Worm (Caenorhabditis elegans): ENCODE data around the gene pssy-1.

pssy-1 gene

ce11 chrX:9957449-9957848 is 7.9 kb upstream of the pssy-1 start:
- TF ChIP-seq mdl-1 (tag; optimal IDR thresholded peaks at IDR 0.05): no peak
- 0 out of 2 replicates have a peak, but pooled peaks have one; percentile 13 for TF ChIP-seq dmd-6 (GFP tag; IDR thresholded peaks at IDR 0.05)

- peak; percentile 84 for TF ChIP-seq T20F7.1 (GFP tag; optimal IDR thresholded peaks at IDR 0.05)
- peak; percentile 65 for TF ChIP-seq F10B5.3 (tag; optimal IDR thresholded peaks at IDR 0.05)
- TF ChIP-seq zip-2 (tag; optimal IDR thresholded peaks at IDR 0.05): peak; percentile 45
- peak; percentile 93 for TF ChIP-seq mes-2 (tag; optimal IDR thresholded peaks at IDR 0.05; ENCODE audit: poor library complexity, severe bottlenecking)
- peak; percentile 58 for TF ChIP-seq duxl-1 (tag; optimal IDR thresholded peaks at IDR 0.05; ENCODE audit: poor library complexity)
- no peak for TF ChIP-seq ces-1 (GFP tag; optimal IDR thresholded peaks at IDR 0.05)
- peak; percentile 90 for TF ChIP-seq nhr-25 (tag; optimal IDR thresholded peaks at IDR 0.05; ENCODE audit: borderline replicate concordance, insufficient read depth)
- TF ChIP-seq zfp-2 (tag; optimal IDR thresholded peaks at IDR 0.05): peak; percentile 9
- peak; percentile 67 for TF ChIP-seq arid-1 (GFP tag; conservative IDR thresholded peaks at IDR 0.05)
- TF ChIP-seq mep-1 (tag; optimal IDR thresholded peaks at IDR 0.05): peak; percentile 98
- TF ChIP-seq lsy-2 (tag; optimal IDR thresholded peaks at IDR 0.05): peak; percentile 79 to 92
- TF ChIP-seq set-16 (GFP tag; IDR thresholded peaks at IDR 0.05): peak; percentile 54
- no peak for TF ChIP-seq pha-4 (GFP tag; IDR thresholded peaks at IDR 0.05)
- TF ChIP-seq pha-4 (tag; optimal IDR thresholded peaks at IDR 0.05): peak; percentile 85
- TF ChIP-seq php-3 (GFP tag; IDR thresholded peaks at IDR 0.05): peak; percentile 64
- TF ChIP-seq ceh-28 (tag; optimal IDR thresholded peaks at IDR 0.05): peak; percentile 84
- TF ChIP-seq tag-97 (GFP tag; IDR thresholded peaks at IDR 0.05): no peak
- TF ChIP-seq mxl-3 (GFP tag; optimal IDR thresholded peaks at IDR 0.05): peak; percentile 94
- TF ChIP-seq spr-1 (tag; optimal IDR thresholded peaks at IDR 0.05): peak; percentile 91
- no peak for TF ChIP-seq nhr-111 (GFP tag; optimal IDR thresholded peaks at IDR 0.05)
- TF ChIP-seq nhr-76 (tag; optimal IDR thresholded peaks at IDR 0.05): peak; percentile 51
- no peak for TF ChIP-seq snpc-1.2 (GFP tag; IDR thresholded peaks at IDR 0.05)
- peak in 1 of 2 experiments; percentile 12 for TF ChIP-seq ZK546.5 (tag; optimal IDR thresholded peaks at IDR 0.05)
- TF ChIP-seq lin-13 (GFP tag; optimal IDR thresholded peaks at IDR 0.05): peak; percentile 95
- TF ChIP-seq hmg-1.1 (GFP tag; IDR thresholded peaks at IDR 0.05): peak; percentile 97
- peak; percentile 76; the same call in 1 of the 2 replicates for TF ChIP-seq ceh-20 (GFP tag; IDR thresholded peaks at IDR 0.05)
- no peak for TF ChIP-seq F26F4.8 (GFP tag; conservative IDR thresholded peaks at IDR 0.05)
- peak; percentile 34 for TF ChIP-seq ama-1 (optimal IDR thresholded peaks at IDR 0.05)
- no peak for TF ChIP-seq unc-39 (tag; optimal IDR thresholded peaks at IDR 0.05)
- peak; percentile 93 for TF ChIP-seq nhr-28 (tag; optimal IDR thresholded peaks at IDR 0.05)
- TF ChIP-seq zag-1 (tag; optimal IDR thresholded peaks at IDR 0.05): no peak
- no peak for TF ChIP-seq madf-5 (GFP tag; IDR thresholded peaks at IDR 0.05)
- TF ChIP-seq daf-19 (GFP tag; conservative IDR thresholded peaks at IDR 0.05): no peak
- peak; percentile 93 for TF ChIP-seq nhr-6 (tag; optimal IDR thresholded peaks at IDR 0.05)
- TF ChIP-seq vab-7 (GFP tag; IDR thresholded peaks at IDR 0.05): peak; percentile 66
- peak; percentile 89 for TF ChIP-seq nhr-102 (tag; optimal IDR thresholded peaks at IDR 0.05)
- peak; percentile 87 for TF ChIP-seq nhr-48 (tag; optimal IDR thresholded peaks at IDR 0.05)
- peak; percentile 1 for TF ChIP-seq aly-2 (tag; optimal IDR thresholded peaks at IDR 0.05)
- peak; percentile 75 to 92 for TF ChIP-seq mdl-1 (tag; optimal IDR thresholded peaks at IDR 0.05)
- TF ChIP-seq hlh-11 (tag; optimal IDR thresholded peaks at IDR 0.05): peak; percentile 98
- TF ChIP-seq nhr-10 (tag; optimal IDR thresholded peaks at IDR 0.05): peak; percentile 86
- 0 out of 2 replicates have a peak, but pooled peaks have one; percentile 11 for TF ChIP-seq lin-29 (GFP tag; IDR thresholded peaks at IDR 0.05)
- peak; percentile 65; the same call in 1 of the 2 replicates for TF ChIP-seq lin-1 (GFP tag; IDR thresholded peaks at IDR 0.05)
- peak; percentile 54 for TF ChIP-seq fkh-10 (GFP tag; optimal IDR thresholded peaks at IDR 0.05)
- TF ChIP-seq aha-1 (tag): peak; percentile 99
- peak; percentile 87 for TF ChIP-seq hlh-30 (tag; optimal IDR thresholded peaks at IDR 0.05; ENCODE audit: insufficient read depth)
- no peak for TF ChIP-seq fos-1 (tag; optimal IDR thresholded peaks at IDR 0.05)
- TF ChIP-seq madf-9 (GFP tag; conservative IDR thresholded peaks at IDR 0.05): peak; percentile 55
- TF ChIP-seq dmd-6 (GFP tag; IDR thresholded peaks at IDR 0.05): peak; percentile 89
These were observed 6.8 kb upstream of the pssy-1 start, which contains the start of gene ZC506.1 for ce11 chrX:9958561-9958960. Gene ZC506.1 (plus strand): TSS chrX:9958960.

Measured in whole organism, L4 larva.